Fruit fly (Drosophila melanogaster) whole organism: ENCODE data around the gene Ptp4E.

Source experiments
- Dll ChIP-seq: fragments of >200 bp; optimal IDR thresholded peaks from 2 replicates; lab custom pipeline; 2017
- pan ChIP-seq: fragments of >200 bp; optimal IDR thresholded peaks from 2 replicates; lab custom pipeline; 2017

dm6 chrX:4999024-4999423, 60.1 kb downstream of the Ptp4E start:
- TF ChIP-seq pan (lab: Kevin White, UChicago) (no peak), Dll (no peak)
